Fruit fly (Drosophila melanogaster) whole organism, prepupa: ENCODE data around the gene CG32148.

Experiments
- Blimp-1 ChIP-seq: fragments of 200-800 bp; sonication (Bioruptor generic); optimal IDR thresholded peaks from 3 replicates; lab custom pipeline; 2017; ENCODE audit warnings: missing biosample characterization, missing genetic modification characterization, mild to moderate bottlenecking, moderate library complexity, missing genetic modification reagents
- CG11294 ChIP-seq: fragments of 200-800 bp; sonication (Bioruptor generic); IDR thresholded peaks from 2 replicates; pipeline ENCODE4 v1.3.6; 2022; ENCODE audit warnings: missing biosample characterization, missing genetic modification characterization
- CG16779 ChIP-seq: fragments of 200-800 bp; sonication (Bioruptor generic); optimal IDR thresholded peaks from 3 replicates; lab custom pipeline; 2017; ENCODE audit warnings: missing biosample characterization, mild to moderate bottlenecking, missing genetic modification characterization
- CG31627 ChIP-seq: fragments of 200-800 bp; sonication (Bioruptor generic); optimal IDR thresholded peaks from 3 replicates; lab custom pipeline; 2016; ENCODE audit warnings: missing biosample characterization, missing genetic modification characterization
- CG4318 ChIP-seq: fragments of 200-800 bp; sonication (Bioruptor generic); optimal IDR thresholded peaks from 3 replicates; lab custom pipeline; 2017; ENCODE audit warnings: missing biosample characterization, mild to moderate bottlenecking, missing genetic modification characterization
- CG6163 ChIP-seq: fragments of 200-800 bp; sonication (Bioruptor generic); IDR thresholded peaks from 3 replicates; pipeline ENCODE4 v1.3.6; 2022; ENCODE audit warnings: missing biosample characterization, missing genetic modification characterization
- CG8319 ChIP-seq: fragments of 200-800 bp; sonication (Bioruptor generic); optimal IDR thresholded peaks from 3 replicates; lab custom pipeline; 2016; ENCODE audit warnings: missing biosample characterization, missing genetic modification characterization
- Hr38 ChIP-seq: sonication (Bioruptor generic); optimal IDR thresholded peaks from 2 replicates; lab custom pipeline; 2016; ENCODE audit warnings: missing biosample characterization, missing genetic modification characterization
- Hr39 ChIP-seq: fragments of 200-800 bp; sonication (Bioruptor generic); optimal IDR thresholded peaks from 2 replicates; lab custom pipeline; 2016; ENCODE audit warnings: missing biosample characterization, missing genetic modification characterization
- Lpt ChIP-seq: fragments of 200-800 bp; sonication (Bioruptor generic); optimal IDR thresholded peaks from 3 replicates; lab custom pipeline; 2016; ENCODE audit warnings: missing biosample characterization, missing genetic modification characterization
- Sox102F ChIP-seq: fragments of 200-800 bp; sonication (Bioruptor generic); optimal IDR thresholded peaks from 2 replicates; lab custom pipeline; 2016; ENCODE audit warnings: missing biosample characterization, mild to moderate bottlenecking, missing genetic modification characterization
- esn ChIP-seq: fragments of 200-800 bp; sonication (Bioruptor generic); optimal IDR thresholded peaks from 2 replicates; lab custom pipeline; 2016; ENCODE audit warnings: missing biosample characterization, mild to moderate bottlenecking, missing genetic modification characterization, moderate library complexity
- fd85E ChIP-seq: fragments of 200-800 bp; sonication (Bioruptor generic); optimal IDR thresholded peaks from 3 replicates; lab custom pipeline; 2016; ENCODE audit warnings: missing biosample characterization, missing genetic modification characterization
- fkh ChIP-seq: fragments of 200-800 bp; sonication (Bioruptor generic); optimal IDR thresholded peaks from 3 replicates; lab custom pipeline; 2017; ENCODE audit warnings: missing biosample characterization, mild to moderate bottlenecking, missing genetic modification characterization, moderate library complexity

- TF ChIP-seq Blimp-1 (GFP tag; lab: Kevin White, UChicago) (no peak), Hr38 (GFP tag; lab: Kevin White, UChicago) (no peak), Lpt (GFP tag; lab: Kevin White, UChicago) (no peak), Sox102F (GFP tag; lab: Kevin White, UChicago) (no peak), CG11294 (GFP tag; lab: Robert Waterston, UW) (no peak), fd85E (GFP tag; lab: Kevin White, UChicago) (no peak), CG6163 (GFP tag; lab: Robert Waterston, UW) (no peak), esn (GFP tag; lab: Kevin White, UChicago) (no peak), fkh (GFP tag; lab: Kevin White, UChicago) (no peak), CG8319 (GFP tag; lab: Kevin White, UChicago) (no peak), CG31627 (GFP tag; lab: Kevin White, UChicago) (no peak), CG4318 (no peak), Hr39 (no peak), CG16779 (no peak)
Measured at dm6 chr3L:14974952-14975351, 48.3 kb upstream of the CG32148 start.
